Worm (Caenorhabditis elegans): Measurements from ENCODE around the gene srd-59.

Gene srd-59

ce11 chrII:7225864-7226522 lies 20.5 kb downstream of the srd-59 start, which contains the start of gene clh-3:
Gene clh-3 (minus strand): TSS chrII:7225914.
- TF ChIP-seq mls-2 (tag; optimal IDR thresholded peaks at IDR 0.05) = no peak
- TF ChIP-seq lin-13 (tag; optimal IDR thresholded peaks at IDR 0.05) = no peak
- TF ChIP-seq nhr-237 (tag; optimal IDR thresholded peaks at IDR 0.05) = no peak
- TF ChIP-seq snpc-4 (tag; optimal IDR thresholded peaks at IDR 0.05) = no peak
- TF ChIP-seq lsy-2 (tag; optimal IDR thresholded peaks at IDR 0.05) = no peak
- TF ChIP-seq ces-1 (GFP tag; optimal IDR thresholded peaks at IDR 0.05) = no peak
- TF ChIP-seq ztf-11 (tag; optimal IDR thresholded peaks at IDR 0.05) = no peak
- TF ChIP-seq pha-4 (tag; optimal IDR thresholded peaks at IDR 0.05) = no peak
- TF ChIP-seq mab-5 (tag; optimal IDR thresholded peaks at IDR 0.05) = no peak
- no peak for TF ChIP-seq sem-2 (GFP tag; optimal IDR thresholded peaks at IDR 0.05)
- TF ChIP-seq nhr-12 (tag; optimal IDR thresholded peaks at IDR 0.05) = no peak
- no peak for TF ChIP-seq M03D4.4 (tag; optimal IDR thresholded peaks at IDR 0.05)
- TF ChIP-seq nhr-28 (tag; optimal IDR thresholded peaks at IDR 0.05) = no peak
- no peak for TF ChIP-seq sptf-1 (tag; optimal IDR thresholded peaks at IDR 0.05)
- TF ChIP-seq mep-1 (tag; optimal IDR thresholded peaks at IDR 0.05) = no peak
- no peak for TF ChIP-seq ham-2 (GFP tag; optimal IDR thresholded peaks at IDR 0.05)

- no peak for TF ChIP-seq nhr-237 (tag; optimal IDR thresholded peaks at IDR 0.05)
Observed at ce11 chrII:7228646-7229200, 23.2 kb downstream of the srd-59 start, which contains the start of gene F32A5.4. Gene F32A5.4 (plus strand): TSS chrII:7229150.

ce11 chrII:7230684-7231083 lies 25.2 kb downstream of the srd-59 start:
- TF ChIP-seq hlh-1 (tag; optimal IDR thresholded peaks at IDR 0.05) (no peak), sem-2 (GFP tag; optimal IDR thresholded peaks at IDR 0.05) (no peak), ceh-83 (GFP tag; optimal IDR thresholded peaks at IDR 0.05) (no peak), tbx-8 (GFP tag; optimal IDR thresholded peaks at IDR 0.05) (no peak), drap-1 (GFP tag; optimal IDR thresholded peaks at IDR 0.05) (no peak), ces-1 (GFP tag; optimal IDR thresholded peaks at IDR 0.05) (no peak), pha-4 (tag; optimal IDR thresholded peaks at IDR 0.05) (no peak), ceh-43 (GFP tag; optimal IDR thresholded peaks at IDR 0.05) (no peak), bed-3 (GFP tag; optimal IDR thresholded peaks at IDR 0.05) (no peak), unc-120 (tag; optimal IDR thresholded peaks at IDR 0.05; ENCODE audit: poor library complexity, severe bottlenecking) (no peak), zip-8 (tag; optimal IDR thresholded peaks at IDR 0.05) (no peak), blmp-1 (tag; optimal IDR thresholded peaks at IDR 0.05) (no peak), unc-39 (tag; optimal IDR thresholded peaks at IDR 0.05) (no peak)

DNA sequence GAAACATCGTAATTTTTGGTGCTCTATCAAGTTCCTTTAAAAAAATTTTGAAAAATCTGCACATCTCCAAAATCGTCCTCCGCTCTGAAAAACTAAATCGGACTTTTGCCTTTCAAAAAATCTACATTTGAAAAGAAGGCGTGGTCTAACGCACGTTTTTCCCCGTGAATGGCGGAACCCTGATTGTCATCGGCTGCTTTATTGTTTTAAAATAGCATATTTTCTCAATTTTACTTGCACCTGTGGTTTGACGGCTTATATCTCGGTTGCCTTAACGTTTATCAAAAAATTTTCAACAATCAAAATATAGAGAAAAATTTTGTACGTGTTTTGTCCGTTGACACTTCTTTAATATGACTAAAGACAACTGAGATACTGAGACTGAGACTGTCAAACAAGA lies 26.5 kb downstream of the srd-59 start:
- no peak for TF ChIP-seq lin-32 (GFP tag; optimal IDR thresholded peaks at IDR 0.05)
- no peak for TF ChIP-seq ham-2 (GFP tag; optimal IDR thresholded peaks at IDR 0.05)
- TF ChIP-seq ceh-39 (tag; optimal IDR thresholded peaks at IDR 0.05) = no peak
- TF ChIP-seq zip-8 (tag; optimal IDR thresholded peaks at IDR 0.05) = no peak
- TF ChIP-seq nhr-76 (tag; optimal IDR thresholded peaks at IDR 0.05) = no peak
- no peak for TF ChIP-seq unc-39 (tag; optimal IDR thresholded peaks at IDR 0.05)
- no peak for TF ChIP-seq pha-4 (tag; optimal IDR thresholded peaks at IDR 0.05)
- TF ChIP-seq ceh-83 (GFP tag; optimal IDR thresholded peaks at IDR 0.05) = no peak
- TF ChIP-seq nhr-12 (tag; optimal IDR thresholded peaks at IDR 0.05) = no peak
- TF ChIP-seq mls-2 (tag; optimal IDR thresholded peaks at IDR 0.05) = no peak
- no peak for TF ChIP-seq lin-13 (tag; optimal IDR thresholded peaks at IDR 0.05)
- no peak for TF ChIP-seq mab-5 (tag; optimal IDR thresholded peaks at IDR 0.05)

- TF ChIP-seq snpc-4 (tag; optimal IDR thresholded peaks at IDR 0.05) = no peak
- no peak for TF ChIP-seq blmp-1 (tag; optimal IDR thresholded peaks at IDR 0.05)
- no peak for TF ChIP-seq flh-1 (GFP tag; optimal IDR thresholded peaks at IDR 0.05)
- TF ChIP-seq cnd-1 (tag; optimal IDR thresholded peaks at IDR 0.05) = no peak
- TF ChIP-seq hlh-1 (tag; optimal IDR thresholded peaks at IDR 0.05) = no peak
- TF ChIP-seq drap-1 (GFP tag; optimal IDR thresholded peaks at IDR 0.05) = no peak
- no peak for TF ChIP-seq unc-62 (GFP tag; optimal IDR thresholded peaks at IDR 0.05)
- TF ChIP-seq ceh-39 (tag; optimal IDR thresholded peaks at IDR 0.05) = no peak
- no peak for TF ChIP-seq elt-1 (tag; optimal IDR thresholded peaks at IDR 0.05; ENCODE audit: borderline replicate concordance, insufficient read depth)
- no peak for TF ChIP-seq ces-1 (GFP tag; optimal IDR thresholded peaks at IDR 0.05)
- no peak for TF ChIP-seq nhr-237 (tag; optimal IDR thresholded peaks at IDR 0.05)
- TF ChIP-seq ztf-11 (tag; optimal IDR thresholded peaks at IDR 0.05) = no peak
- no peak for TF ChIP-seq unc-120 (tag; optimal IDR thresholded peaks at IDR 0.05; ENCODE audit: poor library complexity, severe bottlenecking)
- TF ChIP-seq elt-3 (tag; optimal IDR thresholded peaks at IDR 0.05) = no peak
- TF ChIP-seq nhr-76 (tag; optimal IDR thresholded peaks at IDR 0.05) = no peak
- no peak for TF ChIP-seq lsy-2 (tag; optimal IDR thresholded peaks at IDR 0.05)
- TF ChIP-seq pha-4 (tag; optimal IDR thresholded peaks at IDR 0.05) = no peak
- TF ChIP-seq ceh-83 (GFP tag; optimal IDR thresholded peaks at IDR 0.05) = no peak
- no peak for TF ChIP-seq mep-1 (tag; optimal IDR thresholded peaks at IDR 0.05)
- TF ChIP-seq bed-3 (GFP tag; optimal IDR thresholded peaks at IDR 0.05) = no peak
Observed at ce11 chrII:7232517-7232916, 27.0 kb downstream of the srd-59 start, which contains the start of gene ctsa-3.1. Gene ctsa-3.1 (plus strand): TSS chrII:7232853.

Data from whole organism, mixed stage, embryonic.